Worm (Caenorhabditis elegans): Measurements from ENCODE around the gene F56A11.5.

ce11 chrIV:605431-605830 is 34.8 kb upstream of the F56A11.5 start:
- TF ChIP-seq him-1 (tag; optimal IDR thresholded peaks at IDR 0.05) (no peak), dao-5 (tag; optimal IDR thresholded peaks at IDR 0.05) (no peak)

All from whole organism, L4/young adult.